Fruit fly (Drosophila melanogaster): ENCODE measurements around the gene CG18304.

CG18304 gene

dm6 chr2L:6919203-6919849 is 23.3 kb downstream of the CG18304 start (continued):
- TF ChIP-seq tna (GFP tag; IDR thresholded peaks at IDR 0.05; ENCODE audit: partially characterized antibody) (peak; percentile 27; the same call in 1 of the 2 replicates), CG7357 (GFP tag; IDR thresholded peaks at IDR 0.05) (no peak), p53 (GFP tag; optimal IDR thresholded peaks at IDR 0.05) (no peak), CG9609 (GFP tag; optimal IDR thresholded peaks at IDR 0.05) (no peak), pzg (GFP tag; optimal IDR thresholded peaks at IDR 0.05) (peak; percentile 49), bigmax (GFP tag; optimal IDR thresholded peaks at IDR 0.05) (peak; percentile 68), CG13287 (GFP tag; IDR thresholded peaks at IDR 0.05; ENCODE audit: partially characterized antibody) (peak; percentile 10; the same call in 1 of the 2 replicates), Dbx (GFP tag; IDR thresholded peaks at IDR 0.05) (0 out of 3 replicates have a peak, but pooled peaks have one; percentile 12), Bgb (GFP tag; IDR thresholded peaks at IDR 0.05; ENCODE audit: partially characterized antibody) (0 out of 2 replicates have a peak, but pooled peaks have one; percentile 15), unc-4 (GFP tag; IDR thresholded peaks at IDR 0.05; ENCODE audit: partially characterized antibody) (peak; percentile 20; the same call in 1 of the 2 replicates), CG9437 (GFP tag; optimal IDR thresholded peaks at IDR 0.05) (peak; percentile 18), cg (GFP tag; optimal IDR thresholded peaks at IDR 0.05) (peak; percentile 95), PHDP (tag; optimal IDR thresholded peaks at IDR 0.05) (no peak)

dm6 chr2L:6918517-6919202 is 24.0 kb downstream of the CG18304 start, which contains the start of gene nop5:
Gene nop5, minus strand, starts transcription at chr2L:6918743.
- TF ChIP-seq CG4424 (GFP tag; optimal IDR thresholded peaks at IDR 0.05) (peak; percentile 44), Hmr (GFP tag; optimal IDR thresholded peaks at IDR 0.05) (peak; percentile 79), abd-A (tag; optimal IDR thresholded peaks at IDR 0.05) (no peak), dysf (GFP tag; IDR thresholded peaks at IDR 0.05) (peak; percentile 64; the same call in 2 of the 3 replicates), Xbp1 (GFP tag; optimal IDR thresholded peaks at IDR 0.05) (peak; percentile 60), CG10209 (GFP tag; optimal IDR thresholded peaks at IDR 0.05) (peak; percentile 73), CG11504 (tag; optimal IDR thresholded peaks at IDR 0.05) (no peak), CG7928 (GFP tag; optimal IDR thresholded peaks at IDR 0.05) (no peak), Sox100B (GFP tag; optimal IDR thresholded peaks at IDR 0.05) (no peak), Ravus (GFP tag; IDR thresholded peaks at IDR 0.05) (no peak), grau (tag; optimal IDR thresholded peaks at IDR 0.05) (peak; percentile 80), CG13894 (tag; optimal IDR thresholded peaks at IDR 0.05) (no peak), Chrac-16 (GFP tag; optimal IDR thresholded peaks at IDR 0.05) (peak; percentile 33), unpg (GFP tag; optimal IDR thresholded peaks at IDR 0.05) (peak; percentile 38), Blimp-1 (GFP tag; optimal IDR thresholded peaks at IDR 0.05) (no peak), HLHmδ (GFP tag; optimal IDR thresholded peaks at IDR 0.05) (peak; percentile 43), CG33557 (GFP tag; optimal IDR thresholded peaks at IDR 0.05) (peak; percentile 74), hbn (GFP tag; IDR thresholded peaks at IDR 0.05; ENCODE audit: partially characterized antibody) (no peak), H15 (GFP tag; IDR thresholded peaks at IDR 0.05) (0 out of 3 replicates have a peak, but pooled peaks have one; percentile 44), sna (GFP tag; IDR thresholded peaks at IDR 0.05; ENCODE audit: partially characterized antibody) (no peak), CG10431 (GFP tag; optimal IDR thresholded peaks at IDR 0.05) (peak; percentile 81), CG30020 (tag; optimal IDR thresholded peaks at IDR 0.05) (peak; percentile 50), CG1832 (GFP tag; optimal IDR thresholded peaks at IDR 0.05) (no peak), sqz (GFP tag; optimal IDR thresholded peaks at IDR 0.05) (no peak), NC2β (GFP tag; optimal IDR thresholded peaks at IDR 0.05) (no peak), CG1603 (tag; optimal IDR thresholded peaks at IDR 0.05) (peak; percentile 49), wor (GFP tag; IDR thresholded peaks at IDR 0.05) (no peak), CG34422 (GFP tag; IDR thresholded peaks at IDR 0.05) (peak; percentile 55; the same call in 1 of the 3 replicates), tin (GFP tag; optimal IDR thresholded peaks at IDR 0.05) (peak; percentile 35), CG5245 (GFP tag; optimal IDR thresholded peaks at IDR 0.05) (peak; percentile 5), Hand (GFP tag; optimal IDR thresholded peaks at IDR 0.05) (peak; percentile 56), salm (tag; optimal IDR thresholded peaks at IDR 0.05) (peak; percentile 13), pum (GFP tag; optimal IDR thresholded peaks at IDR 0.05) (no peak)
